Worm (Caenorhabditis elegans) whole organism, L4 larva: ENCODE data around the gene str-10.
A peak's percentile ranks its signal among the peaks of the same experiment; 100 is the strongest.

Experiments
- D1046.2 ChIP-seq: fragments of 200-800 bp; sonication (Bioruptor generic); IDR thresholded peaks from 2 replicates; pipeline ENCODE4 v1.3.6; 2022; ENCODE audit warnings: missing genetic modification characterization, missing compliant biosample characterization
- F10B5.3 ChIP-seq: sonication (generic microtip); optimal IDR thresholded peaks from 2 replicates; lab custom pipeline; 2016; ENCODE audit warnings: mild to moderate bottlenecking, missing genetic modification characterization, missing compliant biosample characterization
- F49E8.2 ChIP-seq: sonication (generic microtip); optimal IDR thresholded peaks from 2 replicates; lab custom pipeline; 2016; ENCODE audit warnings: missing compliant biosample characterization, mild to moderate bottlenecking, missing genetic modification characterization, borderline replicate concordance
- R02D3.7 ChIP-seq: fragments of 150-350 bp; sonication (generic microtip); optimal IDR thresholded peaks from 3 replicates; lab custom pipeline; 2014; ENCODE audit warnings: missing biosample characterization, missing genetic modification characterization
- aly-2 ChIP-seq: sonication (generic microtip); optimal IDR thresholded peaks from 2 replicates; lab custom pipeline; 2018; ENCODE audit warnings: missing biosample characterization, missing genetic modification characterization
- arid-1 ChIP-seq: fragments of 200-800 bp; sonication (Bioruptor generic); conservative IDR thresholded peaks from 2 replicates; pipeline ENCODE4 v1.3.6; 2022; ENCODE audit warnings: missing genetic modification reagents, missing genetic modification characterization, missing compliant biosample characterization
- attf-4 ChIP-seq: sonication (generic microtip); optimal IDR thresholded peaks from 3 replicates; lab custom pipeline; 2017; ENCODE audit warnings: missing biosample characterization, missing genetic modification characterization
- ceh-20 ChIP-seq: fragments of 200-800 bp; sonication (Bioruptor generic); IDR thresholded peaks from 2 replicates; pipeline ENCODE4 v1.3.6; 2022; ENCODE audit warnings: missing genetic modification reagents, missing genetic modification characterization, missing compliant biosample characterization
- ceh-32 ChIP-seq: sonication (generic microtip); optimal IDR thresholded peaks from 2 replicates; lab custom pipeline; 2016; ENCODE audit warnings: mild to moderate bottlenecking, missing genetic modification characterization, missing compliant biosample characterization; ENCODE audit not compliant: poor library complexity
- ces-1 ChIP-seq: fragments of 150-350 bp; sonication (generic microtip); optimal IDR thresholded peaks from 4 replicates; lab custom pipeline; 2014; ENCODE audit warnings: missing biosample characterization, missing genetic modification reagents, missing genetic modification characterization
- daf-8 ChIP-seq: fragments of 200-800 bp; sonication (Bioruptor generic); IDR thresholded peaks from 2 replicates; pipeline ENCODE4 v1.3.6; 2022; ENCODE audit warnings: missing genetic modification characterization, missing compliant biosample characterization
- dmd-6 ChIP-seq: fragments of 200-800 bp; sonication (Bioruptor generic); IDR thresholded peaks from 2 replicates; pipeline ENCODE4 v1.3.6; 2022; ENCODE audit warnings: missing genetic modification reagents, missing genetic modification characterization, missing compliant biosample characterization
- dpl-1 ChIP-seq: fragments of 150-350 bp; optimal IDR thresholded peaks from 2 replicates; lab custom pipeline; 2014; ENCODE audit warnings: missing biosample characterization, missing genetic modification reagents, missing genetic modification characterization
- egl-43 ChIP-seq: fragments of 200-800 bp; sonication (Bioruptor generic); IDR thresholded peaks from 2 replicates; pipeline ENCODE4 v1.3.6; 2022; ENCODE audit warnings: missing genetic modification reagents, missing genetic modification characterization, missing compliant biosample characterization
- hif-1 ChIP-seq, 2 experiments: sonication (generic microtip); optimal IDR thresholded peaks; 2 replicates each; lab custom pipeline; 2016 to 2017; ENCODE audit warnings: missing compliant biosample characterization in 2 of 2, missing genetic modification characterization in 2 of 2, missing genetic modification reagents in 2 of 2, missing genotype in 2 of 2, mild to moderate bottlenecking in 1 of 2
- hlh-11 ChIP-seq: fragments of 200-800 bp; sonication (Bioruptor generic); optimal IDR thresholded peaks from 2 replicates; lab custom pipeline; 2018; ENCODE audit warnings: mild to moderate bottlenecking, missing genetic modification characterization, missing compliant biosample characterization
- hmg-1.1 ChIP-seq: fragments of 200-800 bp; sonication (Bioruptor generic); IDR thresholded peaks from 2 replicates; pipeline ENCODE4 v1.3.6; 2022; ENCODE audit warnings: missing genetic modification reagents, missing genetic modification characterization, missing compliant biosample characterization
- lim-7 ChIP-seq: fragments of 200-800 bp; sonication (Bioruptor generic); IDR thresholded peaks from 2 replicates; pipeline ENCODE4 v1.3.6; 2022; ENCODE audit warnings: missing genetic modification characterization, missing compliant biosample characterization
- lin-1 ChIP-seq: fragments of 200-800 bp; sonication (Bioruptor generic); IDR thresholded peaks from 2 replicates; pipeline ENCODE4 v1.3.6; 2022; ENCODE audit warnings: missing genetic modification reagents, missing genetic modification characterization, missing compliant biosample characterization
- lin-38 ChIP-seq: fragments of 200-800 bp; sonication (Bioruptor generic); IDR thresholded peaks from 2 replicates; pipeline ENCODE4 v1.3.6; 2022; ENCODE audit warnings: missing genetic modification reagents, missing genetic modification characterization, missing compliant biosample characterization
- madf-5 ChIP-seq, 2 experiments: fragments of 200-800 bp; sonication (Bioruptor generic); IDR thresholded peaks; 2 replicates each; pipeline ENCODE4 v1.3.6; 2022; ENCODE audit warnings: missing compliant biosample characterization in 2 of 2, missing genetic modification characterization in 2 of 2
- madf-9 ChIP-seq: fragments of 200-800 bp; sonication (Bioruptor generic); conservative IDR thresholded peaks from 2 replicates; pipeline ENCODE4 v1.3.6; 2022; ENCODE audit warnings: missing genetic modification reagents, missing genetic modification characterization, missing compliant biosample characterization
- mdl-1 ChIP-seq, 2 experiments: fragments of 150-350 bp in 1 of 2; sonication (generic microtip) in 1 of 2; optimal IDR thresholded peaks; 2 replicates each; lab custom pipeline; 2014 to 2017; ENCODE audit warnings: missing biosample characterization in 2 of 2, missing genetic modification characterization in 2 of 2
- mdt-29 ChIP-seq: fragments of 200-800 bp; sonication (Bioruptor generic); IDR thresholded peaks from 2 replicates; pipeline ENCODE4 v1.3.6; 2022; ENCODE audit warnings: missing genetic modification reagents, missing genetic modification characterization, missing compliant biosample characterization
- mes-2 ChIP-seq: sonication (generic microtip); optimal IDR thresholded peaks from 2 replicates; lab custom pipeline; 2016; ENCODE audit warnings: missing genotype, mild to moderate bottlenecking, missing genetic modification characterization, missing compliant biosample characterization; ENCODE audit not compliant: poor library complexity, severe bottlenecking
- mxl-2 ChIP-seq: fragments of 200-800 bp; sonication (Bioruptor generic); conservative IDR thresholded peaks from 2 replicates; pipeline ENCODE4 v1.3.6; 2022; ENCODE audit warnings: missing genetic modification reagents, missing genetic modification characterization, missing compliant biosample characterization
- nhr-10 ChIP-seq: fragments of 150-350 bp; optimal IDR thresholded peaks from 2 replicates; lab custom pipeline; 2014; ENCODE audit warnings: missing biosample characterization, missing genetic modification characterization
- nhr-102 ChIP-seq: sonication (generic microtip); optimal IDR thresholded peaks from 2 replicates; lab custom pipeline; 2016; ENCODE audit warnings: mild to moderate bottlenecking, missing genetic modification characterization, moderate library complexity, missing compliant biosample characterization
- nhr-11 ChIP-seq: fragments of 150-350 bp; optimal IDR thresholded peaks from 2 replicates; lab custom pipeline; 2014; ENCODE audit warnings: missing biosample characterization, missing genetic modification characterization
- nhr-111 ChIP-seq: fragments of 200-800 bp; sonication (Bioruptor generic); optimal IDR thresholded peaks from 2 replicates; lab custom pipeline; 2018; ENCODE audit warnings: mild to moderate bottlenecking, missing genetic modification characterization, missing compliant biosample characterization
- nhr-25 ChIP-seq: sonication (generic microtip); optimal IDR thresholded peaks from 2 replicates; lab custom pipeline; 2017; ENCODE audit warnings: missing genetic modification characterization, mild to moderate bottlenecking, missing compliant biosample characterization, antibody characterized with exemption, moderate library complexity, borderline replicate concordance; ENCODE audit not compliant: insufficient read depth
- nhr-28 ChIP-seq: fragments of 150-350 bp; optimal IDR thresholded peaks from 2 replicates; lab custom pipeline; 2014; ENCODE audit warnings: missing biosample characterization, missing genetic modification characterization
- nhr-41 ChIP-seq: fragments of 200-800 bp; sonication (Bioruptor generic); IDR thresholded peaks from 2 replicates; pipeline ENCODE4 v1.3.6; 2022; ENCODE audit warnings: missing genetic modification reagents, missing genetic modification characterization, missing compliant biosample characterization
- nhr-6 ChIP-seq: fragments of 150-350 bp; optimal IDR thresholded peaks from 2 replicates; lab custom pipeline; 2014; ENCODE audit warnings: missing biosample characterization, missing genetic modification characterization
- nhr-76 ChIP-seq: fragments of 150-350 bp; optimal IDR thresholded peaks from 2 replicates; lab custom pipeline; 2014; ENCODE audit warnings: missing biosample characterization, missing genetic modification characterization
- php-3 ChIP-seq: fragments of 200-800 bp; sonication (Bioruptor generic); IDR thresholded peaks from 2 replicates; pipeline ENCODE4 v1.3.6; 2022; ENCODE audit warnings: missing genetic modification reagents, missing genetic modification characterization, missing compliant biosample characterization
- saeg-2 ChIP-seq: fragments of 200-800 bp; sonication (Bioruptor generic); IDR thresholded peaks from 2 replicates; pipeline ENCODE4 v1.3.6; 2022; ENCODE audit warnings: missing genetic modification reagents, missing genetic modification characterization, missing compliant biosample characterization
- snpc-1.2 ChIP-seq: fragments of 200-800 bp; sonication (Bioruptor generic); IDR thresholded peaks from 2 replicates; pipeline ENCODE4 v1.3.6; 2022; ENCODE audit warnings: missing genetic modification reagents, missing genetic modification characterization, missing compliant biosample characterization
- spr-1 ChIP-seq: sonication (generic microtip); optimal IDR thresholded peaks from 2 replicates; lab custom pipeline; 2016; ENCODE audit warnings: mild to moderate bottlenecking, missing genetic modification characterization, missing compliant biosample characterization
- spr-3 ChIP-seq: fragments of 200-800 bp; sonication (Bioruptor generic); optimal IDR thresholded peaks from 2 replicates; lab custom pipeline; 2018; ENCODE audit warnings: mild to moderate bottlenecking, missing genetic modification characterization, missing compliant biosample characterization
- tra-1 ChIP-seq: fragments of 200-800 bp; sonication (Bioruptor generic); IDR thresholded peaks from 2 replicates; pipeline ENCODE4 v1.3.6; 2022; ENCODE audit warnings: missing genetic modification reagents, missing genetic modification characterization, missing compliant biosample characterization
- unc-130 ChIP-seq: sonication (generic microtip); optimal IDR thresholded peaks from 2 replicates; lab custom pipeline; 2016; ENCODE audit warnings: missing genetic modification reagents, missing genetic modification characterization, missing compliant biosample characterization
- unc-39 ChIP-seq: sonication (generic microtip); optimal IDR thresholded peaks from 2 replicates; lab custom pipeline; 2017; ENCODE audit warnings: missing biosample characterization, missing genetic modification characterization
- unc-62 ChIP-seq, 3 experiments: fragments of 150-350 bp in 1 of 3; sonication (generic microtip); optimal IDR thresholded peaks in 2 of 3; peaks in 1 of 3; 1 replicate in 1 of 3; 2 replicates in 2 of 3; lab custom pipeline; 2014 to 2017; ENCODE audit warnings: missing biosample characterization in 3 of 3, missing genetic modification characterization in 3 of 3, missing genetic modification reagents in 3 of 3, missing genotype in 1 of 3
- zag-1 ChIP-seq: fragments of 150-350 bp; optimal IDR thresholded peaks from 2 replicates; lab custom pipeline; 2014; ENCODE audit warnings: missing biosample characterization, missing genetic modification characterization
- zip-11 ChIP-seq: fragments of 200-800 bp; sonication (Bioruptor generic); IDR thresholded peaks from 2 replicates; pipeline ENCODE4 v1.3.6; 2022; ENCODE audit warnings: missing genetic modification characterization, missing compliant biosample characterization
- zip-2 ChIP-seq: fragments of 150-350 bp; optimal IDR thresholded peaks from 2 replicates; lab custom pipeline; 2014; ENCODE audit warnings: missing biosample characterization, missing genetic modification characterization
- ztf-11 ChIP-seq: fragments of 150-350 bp; optimal IDR thresholded peaks from 2 replicates; lab custom pipeline; 2014; ENCODE audit warnings: missing biosample characterization, missing genetic modification characterization
- ztf-7 ChIP-seq: fragments of 150-350 bp; optimal IDR thresholded peaks from 2 replicates; lab custom pipeline; 2014; ENCODE audit warnings: missing biosample characterization, missing genetic modification characterization

Gene str-10

ce11 chrX:13102838-13103237, 20.4 kb downstream of the str-10 start:
- no peak for TF ChIP-seq attf-4 (tag; lab: Kevin White, UChicago)
- TF ChIP-seq unc-62 (GFP tag; optimal IDR thresholded peaks at IDR 0.05 in 1 of 2; lab: Kevin White, UChicago) = peak in 1 of 2 experiments; percentile 91
- no peak for TF ChIP-seq unc-62 (tag; optimal IDR thresholded peaks at IDR 0.05; lab: Kevin White, UChicago)

ce11 chrX:13104966-13105365, 22.5 kb downstream of the str-10 start, which contains the start of gene F17H10.1:
Gene F17H10.1 (plus strand): TSS chrX:13105241.
- TF ChIP-seq zip-2 (tag; lab: Kevin White, UChicago) (no peak), spr-1 (tag; lab: Kevin White, UChicago) (peak; percentile 48), nhr-10 (no peak), lim-7 (GFP tag; lab: Robert Waterston, UW) (no peak), nhr-6 (no peak), snpc-1.2 (GFP tag; lab: Robert Waterston, UW) (no peak), mes-2 (tag; lab: Kevin White, UChicago) (peak; percentile 91), R02D3.7 (no peak), saeg-2 (peak; percentile 50; the same call in 1 of the 2 replicates), ceh-20 (peak; percentile 80), zag-1 (no peak), madf-9 (GFP tag; lab: Robert Waterston, UW) (peak; percentile 65; the same call in 1 of the 2 replicates), mdt-29 (GFP tag; lab: Robert Waterston, UW) (peak; percentile 99), egl-43 (no peak), tra-1 (GFP tag; lab: Robert Waterston, UW) (peak; percentile 93), nhr-102 (peak; percentile 73), nhr-76 (tag; lab: Kevin White, UChicago) (no peak), unc-130 (GFP tag; lab: Kevin White, UChicago) (no peak), D1046.2 (GFP tag; lab: Robert Waterston, UW) (peak; percentile 75; the same call in 1 of the 2 replicates), nhr-25 (tag; lab: Kevin White, UChicago) (peak; percentile 52), dmd-6 (peak; percentile 97), nhr-111 (no peak), ztf-11 (tag; lab: Kevin White, UChicago) (no peak), php-3 (GFP tag; lab: Robert Waterston, UW) (peak; percentile 82), hmg-1.1 (GFP tag; lab: Robert Waterston, UW) (peak; percentile 77), unc-39 (tag; lab: Kevin White, UChicago) (no peak), ztf-7 (tag; lab: Kevin White, UChicago) (no peak), dpl-1 (peak; percentile 40), ces-1 (GFP tag; lab: Kevin White, UChicago) (no peak), daf-8 (no peak), madf-5 (GFP tag; IDR thresholded peaks at IDR 0.05; lab: Robert Waterston, UW) (peak in 1 of 2 experiments; percentile 70; a peak in 1 of 4 replicates), lin-38 (GFP tag; lab: Robert Waterston, UW) (no peak), arid-1 (GFP tag; lab: Robert Waterston, UW) (no peak), mxl-2 (GFP tag; lab: Robert Waterston, UW) (peak; percentile 68), mdl-1 (tag; optimal IDR thresholded peaks at IDR 0.05; lab: Kevin White, UChicago) (peak; percentile 96 to 99), F10B5.3 (tag; lab: Kevin White, UChicago) (no peak), hlh-11 (peak; percentile 97), nhr-41 (GFP tag; lab: Robert Waterston, UW) (peak; percentile 82), zip-11 (GFP tag; lab: Robert Waterston, UW) (no peak), F49E8.2 (no peak), lin-1 (GFP tag; lab: Robert Waterston, UW) (peak; percentile 90), aly-2 (tag; lab: Kevin White, UChicago) (no peak), nhr-11 (tag; lab: Kevin White, UChicago) (peak; percentile 84), ceh-32 (tag; lab: Kevin White, UChicago) (no peak), attf-4 (tag; lab: Kevin White, UChicago) (no peak), hif-1 (tag; optimal IDR thresholded peaks at IDR 0.05; lab: Kevin White, UChicago) (peak; percentile 77 to 98), spr-3 (GFP tag; lab: Kevin White, UChicago) (no peak), nhr-28 (tag; lab: Kevin White, UChicago) (peak; percentile 97)
